Fruit fly (Drosophila melanogaster): ENCODE results near the gene CG1324.

- no peak for TF ChIP-seq CG6276 (GFP tag; optimal IDR thresholded peaks at IDR 0.05)
- TF ChIP-seq OdsH (GFP tag; optimal IDR thresholded peaks at IDR 0.05) = no peak
- no peak for TF ChIP-seq Blimp-1 (GFP tag; optimal IDR thresholded peaks at IDR 0.05)
- TF ChIP-seq esn (GFP tag; optimal IDR thresholded peaks at IDR 0.05) = no peak
- no peak for TF ChIP-seq salr (GFP tag; optimal IDR thresholded peaks at IDR 0.05)
- TF ChIP-seq Sox102F (GFP tag; optimal IDR thresholded peaks at IDR 0.05) = no peak
- no peak for TF ChIP-seq topi (GFP tag; optimal IDR thresholded peaks at IDR 0.05)
- TF ChIP-seq fd59A (GFP tag; optimal IDR thresholded peaks at IDR 0.05) = no peak
- TF ChIP-seq CG1621 (tag; optimal IDR thresholded peaks at IDR 0.05) = no peak
- no peak for TF ChIP-seq pdm3 (GFP tag; optimal IDR thresholded peaks at IDR 0.05)
- no peak for TF ChIP-seq CG15336 (GFP tag; IDR thresholded peaks at IDR 0.05)
- TF ChIP-seq Lpt (GFP tag; optimal IDR thresholded peaks at IDR 0.05) = no peak
- no peak for TF ChIP-seq CG7368 (GFP tag; optimal IDR thresholded peaks at IDR 0.05)
- TF ChIP-seq CG10669 (GFP tag; optimal IDR thresholded peaks at IDR 0.05) = no peak
Measured at dm6 chrX:20753124-20753523, 17.4 kb upstream of the CG1324 start.
